Worm (Caenorhabditis elegans) whole organism, midembryonic: ENCODE measurements around the gene cec-6.

Experiments used
- T22C8.4 ChIP-seq: fragments of 200-800 bp; sonication (Bioruptor generic); IDR thresholded peaks from 2 replicates; pipeline ENCODE4 v1.3.6; 2022; ENCODE audit warnings: missing genetic modification characterization, missing compliant biosample characterization
- cog-1 ChIP-seq: sonication (generic microtip); optimal IDR thresholded peaks from 2 replicates; lab custom pipeline; 2016; ENCODE audit warnings: missing genetic modification characterization, missing compliant biosample characterization
- flt-1 ChIP-seq: fragments of 200-800 bp; sonication (Bioruptor generic); IDR thresholded peaks from 2 replicates; pipeline ENCODE4 v1.3.6; 2022; ENCODE audit warnings: missing genetic modification characterization, missing compliant biosample characterization
- klf-2 ChIP-seq: fragments of 200-800 bp; sonication (Bioruptor generic); conservative IDR thresholded peaks from 2 replicates; pipeline ENCODE4 v1.3.6; 2022; ENCODE audit warnings: missing genetic modification reagents, missing genetic modification characterization, missing compliant biosample characterization
- med-1 ChIP-seq: sonication (generic microtip); optimal IDR thresholded peaks from 2 replicates; lab custom pipeline; 2017; ENCODE audit warnings: missing genetic modification characterization, mild to moderate bottlenecking, missing compliant biosample characterization, antibody characterized with exemption, missing genetic modification reagents; ENCODE audit not compliant: insufficient read depth
- ref-1 ChIP-seq: fragments of 200-800 bp; sonication (Bioruptor generic); conservative IDR thresholded peaks from 2 replicates; pipeline ENCODE4 v1.3.6; 2022; ENCODE audit warnings: missing genetic modification reagents, missing genetic modification characterization, missing compliant biosample characterization
- tab-1 ChIP-seq: fragments of 200-800 bp; sonication (Bioruptor generic); IDR thresholded peaks from 2 replicates; pipeline ENCODE4 v1.3.6; 2022; ENCODE audit warnings: missing genetic modification characterization, missing compliant biosample characterization
- ztf-23 ChIP-seq: fragments of 200-800 bp; sonication (Bioruptor generic); IDR thresholded peaks from 2 replicates; pipeline ENCODE4 v1.3.6; 2022; ENCODE audit warnings: missing genetic modification reagents, missing genetic modification characterization, missing compliant biosample characterization

DNA sequence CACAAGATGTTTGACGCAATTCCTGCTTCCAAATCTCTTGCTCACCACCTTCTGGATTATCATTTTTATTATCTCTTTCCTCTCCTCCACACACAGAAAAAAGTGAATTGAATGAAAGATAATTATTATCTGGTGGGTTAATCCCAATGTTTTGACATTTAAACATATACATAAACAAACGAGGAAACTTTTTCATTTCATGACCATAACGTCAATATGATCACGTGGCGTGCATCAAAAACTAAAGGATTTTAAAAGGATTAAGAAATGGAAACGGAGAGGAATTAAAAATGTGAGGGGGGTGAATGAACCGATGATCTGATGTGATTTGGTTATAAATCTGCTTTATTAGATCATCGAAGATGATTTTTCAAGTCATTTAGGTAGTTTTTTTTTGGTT, 50.9 kb downstream of the cec-6 start:
- no peak for TF ChIP-seq ref-1
- TF ChIP-seq med-1 (GFP tag; lab: Kevin White, UChicago): no peak
- TF ChIP-seq tab-1 (GFP tag; lab: Robert Waterston, UW): no peak
- no peak for TF ChIP-seq cog-1 (tag; lab: Kevin White, UChicago)
- TF ChIP-seq T22C8.4: no peak
- TF ChIP-seq flt-1: no peak
- no peak for TF ChIP-seq klf-2 (GFP tag; lab: Robert Waterston, UW)
- no peak for TF ChIP-seq ztf-23
